Worm (Caenorhabditis elegans): Measurements from ENCODE around the gene C50H11.13.

The C50H11.13 gene

DNA sequence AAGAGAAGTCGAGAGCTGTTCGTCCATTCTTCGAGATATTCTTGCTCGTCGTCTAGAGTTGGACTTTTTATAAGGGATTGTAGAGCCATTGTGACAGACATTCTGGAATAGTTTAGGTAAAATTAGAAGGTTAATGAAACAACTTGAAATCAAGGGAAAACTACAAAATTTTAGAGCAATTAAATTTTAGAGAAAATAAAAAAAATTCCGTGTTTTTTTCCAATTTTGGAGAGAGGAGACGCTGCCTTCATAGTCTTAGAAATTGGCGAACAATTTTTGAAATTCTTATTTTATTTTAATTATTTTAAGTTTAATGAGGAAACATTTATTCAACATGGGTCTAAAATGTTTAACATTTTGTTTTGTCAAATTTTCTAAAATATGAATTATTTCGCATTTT, at the start of gene C50H11.13:
Gene C50H11.13 (minus strand): TSS at position 101 of the 400 bp plus-strand sequence.
- TF ChIP-seq ref-1 (GFP tag; conservative IDR thresholded peaks at IDR 0.05) (no peak), klf-2 (GFP tag; conservative IDR thresholded peaks at IDR 0.05) (no peak), med-1 (GFP tag; optimal IDR thresholded peaks at IDR 0.05; ENCODE audit: insufficient read depth) (no peak), cog-1 (tag; optimal IDR thresholded peaks at IDR 0.05) (no peak), flt-1 (GFP tag; IDR thresholded peaks at IDR 0.05) (no peak), tab-1 (GFP tag; IDR thresholded peaks at IDR 0.05) (no peak), ztf-23 (GFP tag; IDR thresholded peaks at IDR 0.05) (no peak), T22C8.4 (GFP tag; IDR thresholded peaks at IDR 0.05) (no peak)

- TF ChIP-seq med-1 (GFP tag; optimal IDR thresholded peaks at IDR 0.05; ENCODE audit: insufficient read depth) (no peak), ztf-29 (GFP tag; IDR thresholded peaks at IDR 0.05) (no peak), ztf-23 (GFP tag; IDR thresholded peaks at IDR 0.05) (no peak), ref-1 (GFP tag; conservative IDR thresholded peaks at IDR 0.05) (no peak), cog-1 (tag; optimal IDR thresholded peaks at IDR 0.05) (no peak), flt-1 (GFP tag; IDR thresholded peaks at IDR 0.05) (no peak), tab-1 (GFP tag; IDR thresholded peaks at IDR 0.05) (no peak), klf-2 (GFP tag; conservative IDR thresholded peaks at IDR 0.05) (no peak), T22C8.4 (GFP tag; IDR thresholded peaks at IDR 0.05) (no peak)
These were observed 47.7 kb upstream of the C50H11.13 start for ce11 chrV:3119185-3119584.

- TF ChIP-seq med-1 (GFP tag; optimal IDR thresholded peaks at IDR 0.05; ENCODE audit: insufficient read depth) = no peak
- TF ChIP-seq cog-1 (tag; optimal IDR thresholded peaks at IDR 0.05) = no peak
- TF ChIP-seq T22C8.4 (GFP tag; IDR thresholded peaks at IDR 0.05) = no peak
- no peak for TF ChIP-seq ztf-29 (GFP tag; IDR thresholded peaks at IDR 0.05)
- TF ChIP-seq ref-1 (GFP tag; conservative IDR thresholded peaks at IDR 0.05) = no peak
- no peak for TF ChIP-seq klf-2 (GFP tag; conservative IDR thresholded peaks at IDR 0.05)
- TF ChIP-seq tab-1 (GFP tag; IDR thresholded peaks at IDR 0.05) = no peak
- no peak for TF ChIP-seq ztf-23 (GFP tag; IDR thresholded peaks at IDR 0.05)
These were observed 46.7 kb upstream of the C50H11.13 start, which contains the start of gene clec-210 for ce11 chrV:3118167-3118566. Gene clec-210 (plus strand): TSS chrV:3118377.

DNA sequence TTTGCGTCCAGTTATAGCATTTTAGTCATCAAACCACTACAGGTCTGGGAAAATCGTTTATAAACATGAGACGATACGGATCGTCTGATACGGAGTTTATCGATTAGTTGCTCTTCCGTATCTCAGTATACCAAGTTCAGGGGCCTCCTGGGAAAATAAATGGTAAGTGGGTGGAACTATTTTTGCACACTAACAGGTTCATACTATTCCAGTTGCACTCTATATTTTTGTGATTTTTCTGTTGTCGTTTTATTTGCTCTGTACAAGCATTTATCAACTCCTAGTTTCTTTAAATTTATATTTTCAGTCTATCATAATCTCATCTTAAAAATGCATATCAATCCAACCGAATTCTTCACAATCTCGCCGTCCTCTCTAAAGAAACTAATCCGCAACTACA, 43.5 kb upstream of the C50H11.13 start, which contains the start of gene Y73C8C.3:
Gene Y73C8C.3 (plus strand): TSS at position 301 of the 400 bp plus-strand sequence.
- TF ChIP-seq cog-1 (tag; optimal IDR thresholded peaks at IDR 0.05) (no peak), ztf-23 (GFP tag; IDR thresholded peaks at IDR 0.05) (no peak), klf-2 (GFP tag; conservative IDR thresholded peaks at IDR 0.05) (no peak), tab-1 (GFP tag; IDR thresholded peaks at IDR 0.05) (no peak), T22C8.4 (GFP tag; IDR thresholded peaks at IDR 0.05) (no peak), ref-1 (GFP tag; conservative IDR thresholded peaks at IDR 0.05) (no peak), med-1 (GFP tag; optimal IDR thresholded peaks at IDR 0.05; ENCODE audit: insufficient read depth) (no peak), ztf-29 (GFP tag; IDR thresholded peaks at IDR 0.05) (no peak), flt-1 (GFP tag; IDR thresholded peaks at IDR 0.05) (no peak)

DNA sequence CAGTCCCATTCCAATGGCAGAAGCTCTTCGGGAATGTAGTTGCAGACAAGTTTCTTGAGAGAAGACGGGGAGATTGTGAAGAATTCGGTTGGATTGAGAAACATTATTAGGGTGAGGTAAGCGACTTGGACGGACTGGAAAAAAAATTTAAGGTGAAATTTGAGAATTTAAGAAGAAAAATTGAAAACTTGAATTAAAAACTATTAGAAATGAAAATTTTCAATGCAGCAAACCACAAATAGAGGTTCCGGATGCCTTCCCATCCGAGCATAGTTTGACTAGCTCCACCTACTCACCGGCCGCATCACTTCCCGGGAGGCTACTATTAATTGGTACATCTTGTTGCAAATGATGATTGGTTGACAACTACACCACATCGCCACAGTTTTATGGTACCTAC, 42.3 kb upstream of the C50H11.13 start, which contains the start of gene Y73C8C.8:
Gene Y73C8C.8 (minus strand): TSS at position 101 of the 400 bp plus-strand sequence.
- TF ChIP-seq ztf-23 (GFP tag; IDR thresholded peaks at IDR 0.05) (no peak), tab-1 (GFP tag; IDR thresholded peaks at IDR 0.05) (no peak), klf-2 (GFP tag; conservative IDR thresholded peaks at IDR 0.05) (no peak), cog-1 (tag; optimal IDR thresholded peaks at IDR 0.05) (no peak), ref-1 (GFP tag; conservative IDR thresholded peaks at IDR 0.05) (no peak), flt-1 (GFP tag; IDR thresholded peaks at IDR 0.05) (no peak), ztf-29 (GFP tag; IDR thresholded peaks at IDR 0.05) (no peak), med-1 (GFP tag; optimal IDR thresholded peaks at IDR 0.05; ENCODE audit: insufficient read depth) (no peak), T22C8.4 (GFP tag; IDR thresholded peaks at IDR 0.05) (no peak)

ce11 chrV:3112198-3112597, 40.8 kb upstream of the C50H11.13 start:
- TF ChIP-seq ref-1 (GFP tag; conservative IDR thresholded peaks at IDR 0.05) = no peak
- TF ChIP-seq cog-1 (tag; optimal IDR thresholded peaks at IDR 0.05) = no peak

DNA sequence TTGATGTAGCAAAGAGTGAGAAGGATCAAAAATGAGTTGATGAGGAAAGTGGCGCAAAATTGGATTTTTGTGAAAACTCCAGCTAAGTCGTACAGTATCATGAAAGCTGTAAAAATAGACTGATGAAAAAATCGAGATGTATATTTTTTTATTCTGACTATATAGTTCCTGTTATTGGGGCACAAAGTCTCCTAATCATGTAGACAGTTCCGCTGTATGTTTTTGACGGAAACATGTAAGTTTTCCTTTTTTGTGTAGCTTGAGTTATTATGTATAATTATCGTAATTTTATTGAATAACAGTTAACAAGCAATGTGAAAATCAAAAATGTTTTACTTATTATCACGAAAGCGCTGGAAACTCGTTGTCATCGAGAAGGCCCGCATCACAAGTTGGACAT, 36.0 kb upstream of the C50H11.13 start, which contains the start of gene str-68:
Gene str-68 (minus strand): TSS at position 101 of the 400 bp plus-strand sequence.
- TF ChIP-seq flt-1 (GFP tag; IDR thresholded peaks at IDR 0.05) = no peak
- no peak for TF ChIP-seq T22C8.4 (GFP tag; IDR thresholded peaks at IDR 0.05)
- TF ChIP-seq klf-2 (GFP tag; conservative IDR thresholded peaks at IDR 0.05) = no peak
- TF ChIP-seq med-1 (GFP tag; optimal IDR thresholded peaks at IDR 0.05; ENCODE audit: insufficient read depth) = no peak
- TF ChIP-seq cog-1 (tag; optimal IDR thresholded peaks at IDR 0.05) = no peak
- no peak for TF ChIP-seq ref-1 (GFP tag; conservative IDR thresholded peaks at IDR 0.05)

DNA sequence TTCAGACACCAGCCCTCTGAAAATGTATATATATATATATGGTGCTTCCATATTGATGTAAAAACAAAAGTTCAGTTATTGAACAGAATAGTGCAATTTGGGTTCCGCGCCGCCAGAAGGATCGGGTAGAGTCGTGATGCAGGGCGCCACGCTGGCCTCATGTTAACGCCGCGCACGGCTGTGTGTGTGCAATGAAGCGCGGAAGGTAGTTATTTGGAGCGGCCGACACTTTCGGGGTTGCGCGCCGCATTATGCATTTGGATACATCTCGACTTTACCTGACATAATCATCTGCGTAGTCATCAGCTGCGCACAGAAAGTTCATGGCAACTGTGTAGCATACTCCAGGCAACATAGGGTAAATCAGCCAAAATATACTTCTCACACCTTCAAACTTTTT, 35.3 kb upstream of the C50H11.13 start:
- TF ChIP-seq cog-1 (tag; optimal IDR thresholded peaks at IDR 0.05) (no peak), ztf-23 (GFP tag; IDR thresholded peaks at IDR 0.05) (no peak), T22C8.4 (GFP tag; IDR thresholded peaks at IDR 0.05) (no peak), ztf-29 (GFP tag; IDR thresholded peaks at IDR 0.05) (no peak), klf-2 (GFP tag; conservative IDR thresholded peaks at IDR 0.05) (no peak), flt-1 (GFP tag; IDR thresholded peaks at IDR 0.05) (no peak), tab-1 (GFP tag; IDR thresholded peaks at IDR 0.05) (no peak), med-1 (GFP tag; optimal IDR thresholded peaks at IDR 0.05; ENCODE audit: insufficient read depth) (no peak), ref-1 (GFP tag; conservative IDR thresholded peaks at IDR 0.05) (no peak)

DNA sequence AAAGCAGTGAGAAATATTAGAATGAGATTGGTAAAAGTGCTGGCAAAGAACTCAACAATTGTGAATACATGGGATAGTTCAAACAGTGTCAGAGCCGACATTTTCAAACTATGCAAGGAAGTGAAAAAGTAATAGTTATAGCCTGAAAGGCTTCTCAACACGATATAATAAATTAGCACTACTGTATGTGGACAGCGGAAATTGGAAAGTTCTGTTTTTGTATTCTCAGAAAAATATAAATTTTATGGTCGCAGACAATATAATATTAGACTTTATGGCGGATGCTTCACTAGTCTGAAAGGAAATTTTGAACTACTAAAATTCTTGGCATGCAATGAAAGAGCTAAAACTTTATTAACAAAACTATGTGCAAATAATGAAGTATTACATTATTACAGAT, 34.4 kb upstream of the C50H11.13 start, which contains the start of gene str-69:
Gene str-69 (minus strand): TSS at position 101 of the 400 bp plus-strand sequence.
- TF ChIP-seq T22C8.4 (GFP tag; IDR thresholded peaks at IDR 0.05) (no peak), ztf-29 (GFP tag; IDR thresholded peaks at IDR 0.05) (no peak), med-1 (GFP tag; optimal IDR thresholded peaks at IDR 0.05; ENCODE audit: insufficient read depth) (no peak), ref-1 (GFP tag; conservative IDR thresholded peaks at IDR 0.05) (no peak), klf-2 (GFP tag; conservative IDR thresholded peaks at IDR 0.05) (no peak), ztf-23 (GFP tag; IDR thresholded peaks at IDR 0.05) (no peak), tab-1 (GFP tag; IDR thresholded peaks at IDR 0.05) (no peak), cog-1 (tag; optimal IDR thresholded peaks at IDR 0.05) (no peak), flt-1 (GFP tag; IDR thresholded peaks at IDR 0.05) (no peak)

DNA sequence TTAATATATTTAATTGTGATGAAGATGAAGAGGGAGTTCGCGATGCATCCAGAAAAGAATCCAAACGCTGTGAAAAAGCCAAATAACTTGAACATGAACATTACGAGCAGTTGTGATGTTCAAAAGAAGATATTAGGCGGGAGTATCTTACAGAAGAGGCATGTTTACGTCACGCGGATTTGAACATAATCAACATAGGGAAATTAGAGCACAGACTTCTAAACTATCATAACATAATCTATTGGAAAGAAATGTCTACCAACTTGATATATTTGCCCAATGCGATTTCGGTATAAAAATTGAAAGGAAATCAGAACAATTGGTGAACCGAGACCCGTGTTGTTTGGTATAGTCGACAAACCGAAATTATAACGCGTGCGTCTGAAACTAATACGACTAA, 32.7 kb upstream of the C50H11.13 start, which contains the start of gene str-66:
Gene str-66 (minus strand): TSS at position 101 of the 400 bp plus-strand sequence.
- TF ChIP-seq klf-2 (GFP tag; conservative IDR thresholded peaks at IDR 0.05) (no peak), ztf-29 (GFP tag; IDR thresholded peaks at IDR 0.05) (no peak), med-1 (GFP tag; optimal IDR thresholded peaks at IDR 0.05; ENCODE audit: insufficient read depth) (no peak), ztf-23 (GFP tag; IDR thresholded peaks at IDR 0.05) (no peak), cog-1 (tag; optimal IDR thresholded peaks at IDR 0.05) (no peak), T22C8.4 (GFP tag; IDR thresholded peaks at IDR 0.05) (no peak), ref-1 (GFP tag; conservative IDR thresholded peaks at IDR 0.05) (no peak), tab-1 (GFP tag; IDR thresholded peaks at IDR 0.05) (no peak), flt-1 (GFP tag; IDR thresholded peaks at IDR 0.05) (no peak)
